Worm (Caenorhabditis elegans) whole organism, young adult: Measurements from ENCODE around the gene Y37A1A.2.
A peak's percentile ranks its signal among the peaks of the same experiment; 100 is the strongest.

Source experiments
- B0019.2 ChIP-seq: fragments of 200-800 bp; sonication (Bioruptor generic); conservative IDR thresholded peaks from 2 replicates; pipeline ENCODE4 v1.3.6; 2022; ENCODE audit warnings: missing genetic modification reagents, missing genetic modification characterization, missing compliant biosample characterization
- F57A8.1 ChIP-seq: fragments of 200-800 bp; sonication (Bioruptor generic); optimal IDR thresholded peaks from 2 replicates; lab custom pipeline; 2018; ENCODE audit warnings: mild to moderate bottlenecking, missing genetic modification characterization, moderate library complexity, missing compliant biosample characterization
- T26A5.8 ChIP-seq: sonication (generic microtip); optimal IDR thresholded peaks from 2 replicates; lab custom pipeline; 2016; ENCODE audit warnings: missing genetic modification characterization, missing compliant biosample characterization
- Y56A3A.18 ChIP-seq: fragments of 200-800 bp; sonication (Bioruptor generic); IDR thresholded peaks from 2 replicates; pipeline ENCODE4 v1.3.6; 2022; ENCODE audit warnings: missing genetic modification reagents, missing genetic modification characterization, missing compliant biosample characterization
- Y67H2A.10 ChIP-seq: fragments of 200-800 bp; sonication (Bioruptor generic); conservative IDR thresholded peaks from 2 replicates; pipeline ENCODE4 v1.3.6; 2022; ENCODE audit warnings: missing genetic modification reagents, missing genetic modification characterization, missing compliant biosample characterization
- ZK185.1 ChIP-seq: sonication (generic microtip); optimal IDR thresholded peaks from 2 replicates; lab custom pipeline; 2016; ENCODE audit warnings: mild to moderate bottlenecking, missing genetic modification characterization, missing compliant biosample characterization; ENCODE audit not compliant: poor library complexity, severe bottlenecking
- attf-3 ChIP-seq: fragments of 200-800 bp; sonication (Bioruptor generic); conservative IDR thresholded peaks from 2 replicates; pipeline ENCODE4 v1.3.6; 2022; ENCODE audit warnings: missing genetic modification reagents, missing genetic modification characterization, missing compliant biosample characterization
- attf-6 ChIP-seq: fragments of 200-800 bp; sonication (Bioruptor generic); IDR thresholded peaks from 2 replicates; pipeline ENCODE4 v1.3.6; 2022; ENCODE audit warnings: missing genetic modification reagents, missing genetic modification characterization, missing compliant biosample characterization
- egl-18 ChIP-seq: fragments of 200-800 bp; sonication (Bioruptor generic); IDR thresholded peaks from 2 replicates; pipeline ENCODE4 v1.3.6; 2022; ENCODE audit warnings: missing genetic modification reagents, missing genetic modification characterization, missing compliant biosample characterization
- ets-4 ChIP-seq: fragments of 200-800 bp; sonication (Bioruptor generic); optimal IDR thresholded peaks from 2 replicates; lab custom pipeline; 2018; ENCODE audit warnings: mild to moderate bottlenecking, missing genetic modification characterization, missing compliant biosample characterization
- hmg-1.2 ChIP-seq: fragments of 200-800 bp; sonication (Bioruptor generic); IDR thresholded peaks from 2 replicates; pipeline ENCODE4 v1.3.6; 2022; ENCODE audit warnings: missing genetic modification reagents, missing genetic modification characterization, missing compliant biosample characterization
- hsf-1 ChIP-seq: fragments of 200-800 bp; sonication (Bioruptor generic); IDR thresholded peaks from 2 replicates; pipeline ENCODE4 v1.3.6; 2022; ENCODE audit warnings: missing genetic modification reagents, missing genetic modification characterization, missing compliant biosample characterization
- let-526 ChIP-seq: fragments of 200-800 bp; sonication (Bioruptor generic); IDR thresholded peaks from 2 replicates; pipeline ENCODE4 v1.3.6; 2022; ENCODE audit warnings: missing genetic modification reagents, missing genetic modification characterization, missing compliant biosample characterization
- lin-35 ChIP-seq, 3 experiments: fragments of 150-350 bp in 2 of 3; sonication (generic microtip) in 1 of 3; optimal IDR thresholded peaks; 2 replicates each; lab custom pipeline; 2014 to 2018; ENCODE audit warnings: missing biosample characterization in 3 of 3, missing genetic modification characterization in 3 of 3, missing genetic modification reagents in 3 of 3
- lir-1 ChIP-seq: fragments of 200-800 bp; sonication (Bioruptor generic); conservative IDR thresholded peaks from 2 replicates; pipeline ENCODE4 v1.3.6; 2022; ENCODE audit warnings: missing genetic modification reagents, missing genetic modification characterization, missing compliant biosample characterization
- madf-10 ChIP-seq: sonication (generic microtip); optimal IDR thresholded peaks from 2 replicates; lab custom pipeline; 2016; ENCODE audit warnings: mild to moderate bottlenecking, missing genetic modification characterization, missing compliant biosample characterization
- madf-6 ChIP-seq: fragments of 200-800 bp; sonication (Bioruptor generic); IDR thresholded peaks from 2 replicates; pipeline ENCODE4 v1.3.6; 2022; ENCODE audit warnings: missing genetic modification reagents, missing genetic modification characterization, missing compliant biosample characterization
- nfya-2 ChIP-seq: fragments of 200-800 bp; sonication (Bioruptor generic); IDR thresholded peaks from 2 replicates; pipeline ENCODE4 v1.3.6; 2022; ENCODE audit warnings: missing genetic modification reagents, missing genetic modification characterization, missing compliant biosample characterization
- nhr-80 ChIP-seq: sonication (generic microtip); optimal IDR thresholded peaks from 2 replicates; lab custom pipeline; 2016; ENCODE audit warnings: missing genetic modification characterization, missing compliant biosample characterization
- nhr-90 ChIP-seq: sonication (generic microtip); optimal IDR thresholded peaks from 2 replicates; lab custom pipeline; 2016; ENCODE audit warnings: missing genotype, mild to moderate bottlenecking, missing genetic modification characterization, missing compliant biosample characterization
- pbrm-1 ChIP-seq: fragments of 200-800 bp; sonication (Bioruptor generic); IDR thresholded peaks from 2 replicates; pipeline ENCODE4 v1.3.6; 2022; ENCODE audit warnings: missing genetic modification reagents, missing genetic modification characterization, missing compliant biosample characterization
- rpc-1 ChIP-seq, 2 experiments: fragments of 150-350 bp in 1 of 2; sonication (generic microtip) in 1 of 2; optimal IDR thresholded peaks; 2 replicates each; lab custom pipeline; 2014 to 2018; ENCODE audit warnings: missing biosample characterization in 1 of 2, missing genetic modification characterization in 1 of 2, missing genetic modification reagents in 1 of 2, missing genotype in 1 of 2
- sdz-38 ChIP-seq: sonication (generic microtip); optimal IDR thresholded peaks from 2 replicates; lab custom pipeline; 2016; ENCODE audit warnings: missing genotype, missing genetic modification characterization, missing compliant biosample characterization
- snpc-1.1 ChIP-seq: sonication (generic microtip); optimal IDR thresholded peaks from 2 replicates; lab custom pipeline; 2017; ENCODE audit warnings: missing genetic modification characterization, mild to moderate bottlenecking, missing compliant biosample characterization, antibody characterized with exemption, moderate library complexity, missing genotype, missing genetic modification reagents; ENCODE audit not compliant: insufficient read depth
- snpc-4 ChIP-seq, 5 experiments: fragments of 150-350 bp in 1 of 5; sonication (generic microtip) in 4 of 5; optimal IDR thresholded peaks; 2 replicates each; lab custom pipeline; 2014 to 2018; ENCODE audit warnings: missing genetic modification characterization in 5 of 5, missing biosample characterization in 3 of 5, antibody characterized with exemption in 2 of 5, mild to moderate bottlenecking in 2 of 5, missing compliant biosample characterization in 2 of 5, missing genotype in 2 of 5, moderate library complexity in 2 of 5, missing genetic modification reagents in 1 of 5
- tbx-9 ChIP-seq: sonication (generic microtip); optimal IDR thresholded peaks from 2 replicates; lab custom pipeline; 2016; ENCODE audit warnings: borderline replicate concordance, missing genetic modification characterization, inconsistent platforms, missing compliant biosample characterization
- tlf-1 ChIP-seq: fragments of 200-800 bp; sonication (Bioruptor generic); optimal IDR thresholded peaks from 2 replicates; lab custom pipeline; 2018; ENCODE audit warnings: mild to moderate bottlenecking, missing genetic modification characterization, missing compliant biosample characterization
- ztf-25 ChIP-seq: fragments of 200-800 bp; sonication (Bioruptor generic); IDR thresholded peaks from 2 replicates; pipeline ENCODE4 v1.3.6; 2022; ENCODE audit warnings: missing genetic modification reagents, missing genetic modification characterization, missing compliant biosample characterization

Y37A1A.2 gene

ce11 chrIV:13912929-13913328, at the start of gene Y37A1A.2:
Gene Y37A1A.2, minus strand, starts transcription at chrIV:13913029.
- TF ChIP-seq tbx-9 (tag; lab: Kevin White, UChicago) = no peak
- TF ChIP-seq attf-6 (GFP tag; lab: Robert Waterston, UW) = 0 out of 2 replicates have a peak, but pooled peaks have one; percentile 51

DNA sequence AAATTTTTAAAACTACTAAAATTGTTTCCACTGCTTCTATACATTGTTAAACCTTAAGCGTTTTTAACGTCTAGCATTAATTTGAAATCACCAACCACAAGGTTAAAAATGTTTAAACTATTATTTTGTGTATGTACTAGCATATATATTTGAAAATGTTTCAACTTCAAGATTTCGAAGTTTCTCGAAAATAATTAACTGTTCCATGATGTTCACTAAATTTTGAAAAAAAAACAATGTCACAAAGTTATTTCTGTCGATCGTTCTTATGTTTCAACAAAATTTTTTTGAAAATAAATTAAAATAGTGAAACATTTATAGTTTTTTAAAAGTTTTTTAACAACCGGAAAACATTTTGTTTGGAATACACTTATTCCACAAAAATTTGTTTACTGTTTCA, 41.7 kb upstream of the Y37A1A.2 start:
- TF ChIP-seq pbrm-1 (GFP tag; lab: Robert Waterston, UW) (no peak), snpc-1.1 (tag; lab: Kevin White, UChicago) (no peak), sdz-38 (tag; lab: Kevin White, UChicago) (no peak), rpc-1 (optimal IDR thresholded peaks at IDR 0.05; lab: Kevin White, UChicago) (no peak), rpc-1 (tag; optimal IDR thresholded peaks at IDR 0.05; lab: Kevin White, UChicago) (no peak), snpc-4 (GFP tag; optimal IDR thresholded peaks at IDR 0.05; lab: Kevin White, UChicago) (peak; percentile 7), snpc-4 (tag; optimal IDR thresholded peaks at IDR 0.05; lab: Kevin White, UChicago) (peak in 1 of 4 experiments; percentile 22), attf-6 (GFP tag; lab: Robert Waterston, UW) (peak; percentile 74), Y56A3A.18 (GFP tag; lab: Robert Waterston, UW) (no peak), lir-1 (GFP tag; lab: Robert Waterston, UW) (no peak)

DNA sequence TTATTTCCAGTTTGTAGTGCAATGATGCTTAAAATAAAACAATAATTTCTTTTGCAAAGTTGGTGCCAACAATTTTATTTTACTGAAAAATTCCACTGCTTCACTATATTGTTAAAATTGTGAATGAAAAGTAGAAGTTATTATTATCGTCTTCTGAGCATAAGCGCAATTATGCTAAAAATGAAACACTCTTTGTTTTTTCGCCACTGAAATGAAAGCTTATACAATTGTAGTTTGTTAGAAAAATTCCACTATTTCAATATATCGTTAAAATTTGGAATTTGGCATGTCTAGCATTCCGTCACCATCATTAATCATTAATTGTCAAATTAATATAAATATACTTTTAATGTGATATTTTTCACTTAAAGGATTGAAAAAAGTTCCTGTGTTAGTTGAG, 41.1 kb upstream of the Y37A1A.2 start:
- TF ChIP-seq snpc-4 (GFP tag; optimal IDR thresholded peaks at IDR 0.05; lab: Kevin White, UChicago) (no peak), snpc-4 (tag; optimal IDR thresholded peaks at IDR 0.05; lab: Kevin White, UChicago) (peak in 1 of 4 experiments; percentile 55), ZK185.1 (tag; lab: Kevin White, UChicago) (no peak)

- TF ChIP-seq nhr-90 (no peak), ets-4 (GFP tag; lab: Kevin White, UChicago) (no peak), hsf-1 (no peak), tlf-1 (GFP tag; lab: Kevin White, UChicago) (no peak), lin-35 (GFP tag; optimal IDR thresholded peaks at IDR 0.05; lab: Kevin White, UChicago) (no peak)
- TF ChIP-seq, all 124 proteins: peak for 0
Measured at ce11 chrIV:13945188-13945587, 32.4 kb upstream of the Y37A1A.2 start.

ce11 chrIV:13941640-13942039, 28.8 kb upstream of the Y37A1A.2 start:
- TF ChIP-seq nfya-2 (GFP tag; lab: Robert Waterston, UW) = no peak
- TF ChIP-seq rpc-1 (optimal IDR thresholded peaks at IDR 0.05; lab: Kevin White, UChicago) = no peak
- TF ChIP-seq rpc-1 (tag; optimal IDR thresholded peaks at IDR 0.05; lab: Kevin White, UChicago) = no peak
- TF ChIP-seq egl-18 (GFP tag; lab: Robert Waterston, UW) = no peak
- TF ChIP-seq attf-6 (GFP tag; lab: Robert Waterston, UW) = peak; percentile 72
- no peak for TF ChIP-seq hmg-1.2 (GFP tag; lab: Robert Waterston, UW)
- TF ChIP-seq madf-10 (tag; lab: Kevin White, UChicago) = no peak
- TF ChIP-seq nhr-80 (tag; lab: Kevin White, UChicago) = no peak
- no peak for TF ChIP-seq ztf-25 (GFP tag; lab: Robert Waterston, UW)
- TF ChIP-seq attf-3 (GFP tag; lab: Robert Waterston, UW) = no peak
- no peak for TF ChIP-seq F57A8.1 (GFP tag; lab: Kevin White, UChicago)
- TF ChIP-seq B0019.2 (GFP tag; lab: Robert Waterston, UW) = no peak
- TF ChIP-seq snpc-4 (GFP tag; optimal IDR thresholded peaks at IDR 0.05; lab: Kevin White, UChicago) = no peak
- peak in 2 of 4 experiments; percentile 20 to 60 for TF ChIP-seq snpc-4 (tag; optimal IDR thresholded peaks at IDR 0.05; lab: Kevin White, UChicago)
- no peak for TF ChIP-seq madf-6 (GFP tag; lab: Robert Waterston, UW)
- no peak for TF ChIP-seq Y67H2A.10 (GFP tag; lab: Robert Waterston, UW)
- TF ChIP-seq let-526 (GFP tag; lab: Robert Waterston, UW) = no peak
- no peak for TF ChIP-seq T26A5.8 (tag; lab: Kevin White, UChicago)
